Worm (Caenorhabditis elegans) whole organism, mixed stage, embryonic: Measurements from ENCODE around the gene gst-6.

Source experiments
- ces-1 ChIP-seq: fragments of 150-350 bp; optimal IDR thresholded peaks from 2 replicates; lab custom pipeline; 2014; ENCODE audit warnings: missing biosample characterization, missing genetic modification reagents, missing genetic modification characterization
- nhr-76 ChIP-seq: sonication (generic microtip); optimal IDR thresholded peaks from 2 replicates; lab custom pipeline; 2017; ENCODE audit warnings: missing biosample characterization, missing genetic modification characterization

ce11 chrII:4884403-4884802 is 4.7 kb downstream of the gst-6 start:
- TF ChIP-seq ces-1 (no peak), nhr-76 (no peak)
